Fruit fly (Drosophila melanogaster) whole organism, embryonic: ENCODE results near the gene CG18788.

Source experiments
- C15 ChIP-seq: fragments of 200-800 bp; sonication (Bioruptor generic); IDR thresholded peaks from 3 replicates; pipeline ENCODE4 v1.3.6; 2022; ENCODE audit warnings: missing biosample characterization, missing genetic modification characterization
- CG10267 ChIP-seq: fragments of 200-800 bp; sonication (Bioruptor generic); optimal IDR thresholded peaks from 2 replicates; lab custom pipeline; 2018; ENCODE audit warnings: missing biosample characterization, mild to moderate bottlenecking, missing genetic modification characterization, moderate library complexity
- CG10959 ChIP-seq: fragments of 200-800 bp; sonication (Bioruptor generic); IDR thresholded peaks from 2 replicates; pipeline ENCODE4 v1.3.6; 2022; ENCODE audit warnings: missing biosample characterization, missing genetic modification characterization
- CG12071 ChIP-seq: fragments of 200-800 bp; sonication (Bioruptor generic); optimal IDR thresholded peaks from 3 replicates; lab custom pipeline; 2018; ENCODE audit warnings: missing biosample characterization, mild to moderate bottlenecking, missing genetic modification characterization
- CG14014 ChIP-seq: fragments of 200-800 bp; sonication (Bioruptor generic); IDR thresholded peaks from 2 replicates; pipeline ENCODE4 v1.3.6; 2022; ENCODE audit warnings: missing biosample characterization, missing genetic modification characterization
- CG1792 ChIP-seq: fragments of 200-800 bp; sonication (Bioruptor generic); optimal IDR thresholded peaks from 2 replicates; lab custom pipeline; 2016; ENCODE audit warnings: missing biosample characterization, missing genetic modification characterization
- CG2116 ChIP-seq: fragments of 200-800 bp; sonication (Bioruptor generic); optimal IDR thresholded peaks from 3 replicates; lab custom pipeline; 2018; ENCODE audit warnings: missing biosample characterization, mild to moderate bottlenecking, missing genetic modification characterization
- CG2199 ChIP-seq: fragments of 200-800 bp; sonication (Bioruptor generic); IDR thresholded peaks from 3 replicates; pipeline ENCODE4 v1.3.6; 2022; ENCODE audit warnings: missing biosample characterization, missing genetic modification characterization
- CG2678 ChIP-seq: fragments of 200-800 bp; sonication (Bioruptor generic); optimal IDR thresholded peaks from 3 replicates; lab custom pipeline; 2019; ENCODE audit warnings: missing biosample characterization, mild to moderate bottlenecking, missing genetic modification characterization, moderate library complexity
- CG3407 ChIP-seq: fragments of 200-800 bp; sonication (Bioruptor generic); optimal IDR thresholded peaks from 2 replicates; lab custom pipeline; 2018; ENCODE audit warnings: missing biosample characterization, mild to moderate bottlenecking, missing genetic modification characterization
- CG34224 ChIP-seq: fragments of 200-800 bp; sonication (Bioruptor generic); IDR thresholded peaks from 3 replicates; pipeline ENCODE4 v1.3.6; 2022; ENCODE audit warnings: missing biosample characterization, missing genetic modification characterization; ENCODE audit not compliant: partially characterized antibody
- CG4328 ChIP-seq: fragments of 200-800 bp; sonication (Bioruptor generic); optimal IDR thresholded peaks from 3 replicates; lab custom pipeline; 2017; ENCODE audit warnings: missing biosample characterization, missing genetic modification reagents, missing genetic modification characterization
- CG4617 ChIP-seq: fragments of 200-800 bp; sonication (Bioruptor generic); optimal IDR thresholded peaks from 3 replicates; lab custom pipeline; 2016; ENCODE audit warnings: missing biosample characterization, missing genetic modification characterization, borderline replicate concordance
- CG5180 ChIP-seq: fragments of 200-800 bp; sonication (Bioruptor generic); optimal IDR thresholded peaks from 3 replicates; lab custom pipeline; 2017; ENCODE audit warnings: missing biosample characterization, missing genetic modification characterization, mild to moderate bottlenecking, moderate library complexity, missing genetic modification reagents
- CG7357 ChIP-seq: fragments of 200-800 bp; sonication (Bioruptor generic); IDR thresholded peaks from 3 replicates; pipeline ENCODE4 v1.3.6; 2022; ENCODE audit warnings: missing biosample characterization, missing genetic modification characterization
- CG9215 ChIP-seq: fragments of 200-800 bp; sonication (Bioruptor generic); IDR thresholded peaks from 2 replicates; pipeline ENCODE4 v1.3.6; 2022; ENCODE audit warnings: missing biosample characterization, missing genetic modification characterization
- Chrac-16 ChIP-seq: fragments of 200-800 bp; sonication (Bioruptor generic); optimal IDR thresholded peaks from 3 replicates; lab custom pipeline; 2016; ENCODE audit warnings: missing biosample characterization, missing genetic modification characterization
- Dll ChIP-seq: fragments of 200-800 bp; sonication (Bioruptor generic); IDR thresholded peaks from 4 replicates; pipeline ENCODE4 v1.3.6; 2022; ENCODE audit warnings: missing biosample characterization, missing genetic modification characterization; ENCODE audit not compliant: partially characterized antibody
- Dref ChIP-seq: fragments of 200-800 bp; sonication (Bioruptor generic); IDR thresholded peaks from 2 replicates; pipeline ENCODE4 v1.3.6; 2022; ENCODE audit warnings: missing biosample characterization, missing genetic modification characterization
- Ets97D ChIP-seq: fragments of 200-800 bp; sonication (Bioruptor generic); optimal IDR thresholded peaks from 3 replicates; lab custom pipeline; 2016; ENCODE audit warnings: missing biosample characterization, missing genetic modification characterization
- Fer2 ChIP-seq: fragments of 200-800 bp; sonication (Bioruptor generic); optimal IDR thresholded peaks from 2 replicates; lab custom pipeline; 2018; ENCODE audit warnings: missing biosample characterization, mild to moderate bottlenecking, missing genetic modification characterization, moderate library complexity
- GATAe ChIP-seq: fragments of 200-800 bp; sonication (Bioruptor generic); conservative IDR thresholded peaks from 2 replicates; pipeline ENCODE4 v1.3.6; 2022; ENCODE audit warnings: missing biosample characterization, missing genetic modification characterization
- Gsc ChIP-seq: fragments of 200-800 bp; sonication (Bioruptor generic); IDR thresholded peaks from 2 replicates; pipeline ENCODE4 v1.3.6; 2022; ENCODE audit warnings: missing biosample characterization, missing genetic modification characterization
- HmgD ChIP-seq: fragments of 200-800 bp; sonication (Bioruptor generic); optimal IDR thresholded peaks from 3 replicates; lab custom pipeline; 2016; ENCODE audit warnings: missing biosample characterization, missing genetic modification characterization
- HmgZ ChIP-seq: fragments of 200-800 bp; sonication (Bioruptor generic); optimal IDR thresholded peaks from 2 replicates; lab custom pipeline; 2018; ENCODE audit warnings: missing biosample characterization, mild to moderate bottlenecking, missing genetic modification characterization
- MBD-R2 ChIP-seq: fragments of 200-800 bp; sonication (Bioruptor generic); IDR thresholded peaks from 2 replicates; pipeline ENCODE4 v1.3.6; 2022; ENCODE audit warnings: missing biosample characterization, missing genetic modification characterization
- MTF-1 ChIP-seq: fragments of 200-800 bp; sonication (Bioruptor generic); optimal IDR thresholded peaks from 2 replicates; lab custom pipeline; 2018; ENCODE audit warnings: missing biosample characterization, mild to moderate bottlenecking, missing genetic modification characterization, borderline replicate concordance
- Mad ChIP-seq: fragments of 200-800 bp; sonication (Bioruptor generic); optimal IDR thresholded peaks from 2 replicates; lab custom pipeline; 2016; ENCODE audit warnings: missing biosample characterization, missing genetic modification characterization
- Max ChIP-seq: fragments of 200-800 bp; sonication (Bioruptor generic); optimal IDR thresholded peaks from 2 replicates; lab custom pipeline; 2016; ENCODE audit warnings: missing biosample characterization, mild to moderate bottlenecking, missing genetic modification characterization
- Opbp ChIP-seq: fragments of 200-800 bp; sonication (Bioruptor generic); IDR thresholded peaks from 3 replicates; pipeline ENCODE4 v1.3.6; 2022; ENCODE audit warnings: missing biosample characterization, missing genetic modification characterization; ENCODE audit not compliant: partially characterized antibody
- Pdp1 ChIP-seq, 2 experiments: fragments of 200-800 bp; sonication (Bioruptor generic); optimal IDR thresholded peaks; 3 replicates each; lab custom pipeline; 2016; ENCODE audit warnings: missing biosample characterization in 2 of 2, missing genetic modification characterization in 2 of 2, mild to moderate bottlenecking in 1 of 2, moderate library complexity in 1 of 2
- Poxn ChIP-seq: fragments of 200-800 bp; sonication (Bioruptor generic); IDR thresholded peaks from 2 replicates; pipeline ENCODE4 v1.3.6; 2022; ENCODE audit warnings: missing biosample characterization, missing genetic modification characterization
- Sry-β ChIP-seq: fragments of 200-800 bp; sonication (Bioruptor generic); optimal IDR thresholded peaks from 2 replicates; lab custom pipeline; 2018; ENCODE audit warnings: missing biosample characterization, mild to moderate bottlenecking, missing genetic modification characterization, moderate library complexity
- YL-1 ChIP-seq: fragments of 200-800 bp; sonication (Bioruptor generic); optimal IDR thresholded peaks from 3 replicates; lab custom pipeline; 2017; ENCODE audit warnings: missing biosample characterization, mild to moderate bottlenecking, missing genetic modification characterization
- bbx ChIP-seq: fragments of 200-800 bp; sonication (Bioruptor generic); IDR thresholded peaks from 2 replicates; pipeline ENCODE4 v1.3.6; 2022; ENCODE audit warnings: missing biosample characterization, missing genetic modification characterization; ENCODE audit not compliant: partially characterized antibody
- bigmax ChIP-seq: fragments of 200-800 bp; sonication (Bioruptor generic); optimal IDR thresholded peaks from 2 replicates; lab custom pipeline; 2018; ENCODE audit warnings: missing biosample characterization, mild to moderate bottlenecking, missing genetic modification characterization
- da ChIP-seq: fragments of 200-800 bp; sonication (Bioruptor generic); optimal IDR thresholded peaks from 2 replicates; lab custom pipeline; 2016; ENCODE audit warnings: missing biosample characterization, missing genetic modification characterization
- dati ChIP-seq: fragments of 200-800 bp; sonication (Bioruptor generic); IDR thresholded peaks from 2 replicates; pipeline ENCODE4 v1.3.6; 2022; ENCODE audit warnings: missing biosample characterization, missing genetic modification characterization
- en ChIP-seq: fragments of 200-800 bp; sonication (Bioruptor generic); optimal IDR thresholded peaks from 2 replicates; lab custom pipeline; 2016; ENCODE audit warnings: missing biosample characterization, missing genetic modification characterization
- ham ChIP-seq: fragments of 200-800 bp; sonication (Bioruptor generic); IDR thresholded peaks from 2 replicates; pipeline ENCODE4 v1.3.6; 2022; ENCODE audit warnings: missing biosample characterization, missing genetic modification characterization
- nerfin-1 ChIP-seq: fragments of 200-800 bp; sonication (Bioruptor generic); optimal IDR thresholded peaks from 3 replicates; lab custom pipeline; 2019; ENCODE audit warnings: missing biosample characterization, mild to moderate bottlenecking, missing genetic modification characterization, moderate library complexity
- pan ChIP-seq, 4 experiments: fragments of >200 bp in 3 of 4; fragments of 200-800 bp in 1 of 4; sonication (Bioruptor generic) in 1 of 4; optimal IDR thresholded peaks in 3 of 4; IDR thresholded peaks in 1 of 4; 2 replicates each; pipeline versions ENCODE4 v1.3.6 to Lab custom; 2017 to 2022; ENCODE audit warnings: missing biosample characterization in 2 of 4, missing genetic modification characterization in 2 of 4, mixed read lengths in 1 of 4
- sisA ChIP-seq: fragments of 200-800 bp; sonication (Bioruptor generic); IDR thresholded peaks from 2 replicates; pipeline ENCODE4 v1.3.6; 2022; ENCODE audit warnings: missing biosample characterization, missing genetic modification characterization
- sob ChIP-seq: fragments of 200-800 bp; sonication (Bioruptor generic); IDR thresholded peaks from 2 replicates; pipeline ENCODE4 v1.3.6; 2022; ENCODE audit warnings: missing biosample characterization, missing genetic modification characterization
- sug ChIP-seq: fragments of 200-800 bp; optimal IDR thresholded peaks from 2 replicates; lab custom pipeline; 2019; ENCODE audit warnings: missing biosample characterization, mild to moderate bottlenecking, missing genetic modification characterization, moderate library complexity
- tll ChIP-seq, 2 experiments: fragments of 200-800 bp in 1 of 2; fragments of >200 bp in 1 of 2; sonication (Bioruptor generic) in 1 of 2; optimal IDR thresholded peaks; 2 replicates each; lab custom pipeline; 2017 to 2019; ENCODE audit warnings: missing biosample characterization in 2 of 2, missing genetic modification characterization in 2 of 2, mild to moderate bottlenecking in 1 of 2, moderate library complexity in 1 of 2
- trem ChIP-seq: fragments of 200-800 bp; optimal IDR thresholded peaks from 3 replicates; lab custom pipeline; 2019; ENCODE audit warnings: missing biosample characterization, mild to moderate bottlenecking, missing genetic modification characterization, moderate library complexity
- ttk ChIP-seq: fragments of 200-800 bp; sonication (Bioruptor generic); IDR thresholded peaks from 2 replicates; pipeline ENCODE4 v2.1.2; 2022; ENCODE audit warnings: missing biosample characterization, missing genetic modification characterization
- unpg ChIP-seq: fragments of 200-800 bp; sonication (Bioruptor generic); optimal IDR thresholded peaks from 3 replicates; lab custom pipeline; 2018; ENCODE audit warnings: missing biosample characterization, mild to moderate bottlenecking, missing genetic modification characterization, moderate library complexity
- vnd ChIP-seq: fragments of 200-800 bp; sonication (Bioruptor generic); IDR thresholded peaks from 3 replicates; pipeline ENCODE4 v1.3.6; 2022; ENCODE audit warnings: missing biosample characterization, missing genetic modification characterization; ENCODE audit not compliant: partially characterized antibody

CG18788 gene

dm6 chr2L:12038177-12038581 is 4.2 kb downstream of the CG18788 start, which contains the start of gene Tom70 (continued):
- TF ChIP-seq ham (GFP tag; lab: Robert Waterston, UW) (no peak), pan (optimal IDR thresholded peaks at IDR 0.05; lab: Kevin White, UChicago) (no peak), pan (GFP tag; optimal IDR thresholded peaks at IDR 0.05 in 1 of 2, IDR thresholded peaks at IDR 0.05 in 1 of 2) (no peak), Gsc (GFP tag; lab: Robert Waterston, UW) (no peak), sob (GFP tag; lab: Robert Waterston, UW) (no peak), CG10267 (tag; lab: Kevin White, UChicago) (no peak), Pdp1 (GFP tag; optimal IDR thresholded peaks at IDR 0.05; lab: Kevin White, UChicago) (peak in 1 of 2 experiments; percentile 94), Opbp (0 out of 3 replicates have a peak, but pooled peaks have one; percentile 30), ttk (GFP tag; lab: Robert Waterston, UW) (no peak), Dll (GFP tag; lab: Robert Waterston, UW) (peak; percentile 63; the same call in 3 of the 4 replicates), dati (GFP tag; lab: Robert Waterston, UW) (no peak), unpg (no peak), trem (tag; lab: Kevin White, UChicago) (peak; percentile 38), CG7357 (GFP tag; lab: Robert Waterston, UW) (no peak), YL-1 (peak; percentile 72), CG2678 (no peak), CG1792 (no peak), CG5180 (GFP tag; lab: Kevin White, UChicago) (no peak), Fer2 (tag; lab: Kevin White, UChicago) (no peak), CG12071 (no peak), C15 (no peak), en (no peak), Ets97D (GFP tag; lab: Kevin White, UChicago) (peak; percentile 17), vnd (GFP tag; lab: Robert Waterston, UW) (peak; percentile 48; the same call in 2 of the 3 replicates), HmgD (GFP tag; lab: Kevin White, UChicago) (no peak), Mad (GFP tag; lab: Kevin White, UChicago) (no peak), Chrac-16 (GFP tag; lab: Kevin White, UChicago) (no peak), nerfin-1 (peak; percentile 51), Max (GFP tag; lab: Kevin White, UChicago) (peak; percentile 8), CG34224 (peak; percentile 67), CG10959 (GFP tag; lab: Robert Waterston, UW) (no peak), da (GFP tag; lab: Kevin White, UChicago) (no peak), Poxn (GFP tag; lab: Robert Waterston, UW) (no peak), CG4617 (peak; percentile 57), tll (GFP tag; optimal IDR thresholded peaks at IDR 0.05; lab: Kevin White, UChicago) (no peak), CG14014 (GFP tag; lab: Robert Waterston, UW) (no peak), CG4328 (no peak), GATAe (GFP tag; lab: Robert Waterston, UW) (no peak), CG9215 (GFP tag; lab: Robert Waterston, UW) (no peak), Sry-β (GFP tag; lab: Kevin White, UChicago) (peak; percentile 52), sisA (GFP tag; lab: Robert Waterston, UW) (no peak), bbx (GFP tag; lab: Robert Waterston, UW) (peak; percentile 68), MTF-1 (GFP tag; lab: Kevin White, UChicago) (no peak), CG2199 (no peak), CG2116 (GFP tag; lab: Kevin White, UChicago) (peak; percentile 43), MBD-R2 (GFP tag; lab: Robert Waterston, UW) (peak; percentile 76), HmgZ (peak; percentile 19), Dref (GFP tag; lab: Robert Waterston, UW) (peak; percentile 73), sug (tag; lab: Kevin White, UChicago) (peak; percentile 88), bigmax (peak; percentile 95), CG3407 (GFP tag; lab: Kevin White, UChicago) (no peak)
